Worm (Caenorhabditis elegans): ENCODE measurements around the gene R07B1.6.

R07B1.6 gene

ce11 chrX:9837989-9838541 lies 28.4 kb upstream of the R07B1.6 start, which contains the start of gene ipla-2:
Gene ipla-2 (minus strand): TSS chrX:9838039.
- TF ChIP-seq C17E4.6 (GFP tag; IDR thresholded peaks at IDR 0.05) (no peak), mxl-1 (tag; optimal IDR thresholded peaks at IDR 0.05) (no peak), ceh-27 (GFP tag; optimal IDR thresholded peaks at IDR 0.05) (peak; percentile 37), dox-1 (GFP tag; IDR thresholded peaks at IDR 0.05) (0 out of 2 replicates have a peak, but pooled peaks have one; percentile 14), cebp-1 (GFP tag; IDR thresholded peaks at IDR 0.05) (peak; percentile 74), cebp-1 (tag; optimal IDR thresholded peaks at IDR 0.05) (peak; percentile 90), akir-1 (GFP tag; optimal IDR thresholded peaks at IDR 0.05) (no peak), bed-1 (GFP tag; IDR thresholded peaks at IDR 0.05) (no peak), nfya-1 (tag; optimal IDR thresholded peaks at IDR 0.05; ENCODE audit: borderline replicate concordance, insufficient read depth) (no peak), ets-4 (GFP tag; optimal IDR thresholded peaks at IDR 0.05) (no peak), F57A8.1 (GFP tag; optimal IDR thresholded peaks at IDR 0.05) (no peak), attf-5 (GFP tag; optimal IDR thresholded peaks at IDR 0.05) (peak; percentile 69), unc-62 (GFP tag; optimal IDR thresholded peaks at IDR 0.05) (no peak), nhr-80 (tag; optimal IDR thresholded peaks at IDR 0.05) (peak; percentile 72), madf-3 (GFP tag; IDR thresholded peaks at IDR 0.05) (no peak), dpff-1 (tag; optimal IDR thresholded peaks at IDR 0.05) (no peak), madf-8 (GFP tag; conservative IDR thresholded peaks at IDR 0.05) (no peak), nfya-2 (GFP tag; IDR thresholded peaks at IDR 0.05) (no peak), rcor-1 (GFP tag; IDR thresholded peaks at IDR 0.05) (no peak), rpc-1 (optimal IDR thresholded peaks at IDR 0.05) (no peak), rpc-1 (tag; optimal IDR thresholded peaks at IDR 0.05) (no peak), ekl-4 (GFP tag; IDR thresholded peaks at IDR 0.05) (no peak), F10E7.11 (tag; optimal IDR thresholded peaks at IDR 0.05) (no peak), pbrm-1 (GFP tag; IDR thresholded peaks at IDR 0.05) (no peak), ztf-25 (GFP tag; IDR thresholded peaks at IDR 0.05) (no peak), B0261.1 (tag; optimal IDR thresholded peaks at IDR 0.05) (no peak), snpc-3.4 (tag; optimal IDR thresholded peaks at IDR 0.05) (no peak), lin-35 (GFP tag; optimal IDR thresholded peaks at IDR 0.05) (no peak), snpc-4 (GFP tag; optimal IDR thresholded peaks at IDR 0.05) (no peak), snpc-4 (tag; optimal IDR thresholded peaks at IDR 0.05) (peak in 1 of 4 experiments; percentile 21), hmg-1.2 (GFP tag; IDR thresholded peaks at IDR 0.05) (peak; percentile 36; the same call in 1 of the 2 replicates), zfh-2 (GFP tag; conservative IDR thresholded peaks at IDR 0.05) (no peak), egl-44 (GFP tag; IDR thresholded peaks at IDR 0.05) (no peak), snpc-1.3 (tag; optimal IDR thresholded peaks at IDR 0.05; ENCODE audit: insufficient read depth) (no peak), lag-1 (GFP tag; IDR thresholded peaks at IDR 0.05) (no peak), tbx-9 (tag; optimal IDR thresholded peaks at IDR 0.05; ENCODE audit: borderline replicate concordance) (no peak), cebp-2 (GFP tag; IDR thresholded peaks at IDR 0.05) (no peak), mcd-1 (GFP tag; IDR thresholded peaks at IDR 0.05) (peak; percentile 88), egrh-3 (GFP tag; IDR thresholded peaks at IDR 0.05) (no peak), ztf-18 (tag; optimal IDR thresholded peaks at IDR 0.05) (no peak), attf-3 (GFP tag; conservative IDR thresholded peaks at IDR 0.05) (no peak), Y67H2A.10 (GFP tag; conservative IDR thresholded peaks at IDR 0.05) (no peak), mel-28 (tag; optimal IDR thresholded peaks at IDR 0.05; ENCODE audit: borderline replicate concordance) (no peak), ztf-26 (tag; optimal IDR thresholded peaks at IDR 0.05) (no peak), rec-8 (tag; optimal IDR thresholded peaks at IDR 0.05) (no peak), F23B12.7 (tag; optimal IDR thresholded peaks at IDR 0.05; ENCODE audit: insufficient read depth) (peak; percentile 17), F55B11.4 (tag; optimal IDR thresholded peaks at IDR 0.05; ENCODE audit: borderline replicate concordance, insufficient read depth) (no peak), athp-1 (tag; optimal IDR thresholded peaks at IDR 0.05) (no peak)

Measured in whole organism, young adult.